Worm (Caenorhabditis elegans): ENCODE results near the gene C09H10.5.

ce11 chrII:11152495-11152894, 48.9 kb upstream of the C09H10.5 start, which contains the start of gene pqm-1:
- TF ChIP-seq sea-1 (GFP tag; conservative IDR thresholded peaks at IDR 0.05) (no peak), ama-1 (optimal IDR thresholded peaks at IDR 0.05) (no peak), scrt-1 (GFP tag; IDR thresholded peaks at IDR 0.05) (no peak), hmbx-1 (tag; optimal IDR thresholded peaks at IDR 0.05) (no peak), aly-1 (tag; optimal IDR thresholded peaks at IDR 0.05) (no peak), hmg-4 (GFP tag; optimal IDR thresholded peaks at IDR 0.05) (no peak), ets-7 (tag; optimal IDR thresholded peaks at IDR 0.05) (no peak), hnd-1 (tag; optimal IDR thresholded peaks at IDR 0.05) (no peak), tbx-37 (GFP tag; conservative IDR thresholded peaks at IDR 0.05) (no peak), B0310.2 (tag; optimal IDR thresholded peaks at IDR 0.05) (no peak), F13C5.2 (tag; optimal IDR thresholded peaks at IDR 0.05) (no peak), tra-4 (tag; optimal IDR thresholded peaks at IDR 0.05) (no peak)
